Worm (Caenorhabditis elegans) whole organism, mixed stage, embryonic: ENCODE data around the gene K09D9.9.

Experiments
- M03D4.4 ChIP-seq: sonication (generic microtip); optimal IDR thresholded peaks from 2 replicates; lab custom pipeline; 2017; ENCODE audit warnings: mild to moderate bottlenecking, missing genetic modification characterization, missing compliant biosample characterization
- bed-3 ChIP-seq: fragments of 200-800 bp; sonication (Bioruptor generic); optimal IDR thresholded peaks from 3 replicates; lab custom pipeline; 2018; ENCODE audit warnings: mild to moderate bottlenecking, missing genetic modification characterization, moderate library complexity, missing compliant biosample characterization
- blmp-1 ChIP-seq: fragments of 150-350 bp; optimal IDR thresholded peaks from 2 replicates; lab custom pipeline; 2014; ENCODE audit warnings: missing biosample characterization, missing genetic modification characterization
- ceh-39 ChIP-seq: fragments of 150-350 bp; optimal IDR thresholded peaks from 2 replicates; lab custom pipeline; 2014; ENCODE audit warnings: missing biosample characterization, missing genetic modification characterization
- ceh-43 ChIP-seq: fragments of 200-800 bp; sonication (Bioruptor generic); optimal IDR thresholded peaks from 2 replicates; lab custom pipeline; 2018; ENCODE audit warnings: mild to moderate bottlenecking, missing genetic modification characterization, moderate library complexity, missing compliant biosample characterization
- ceh-83 ChIP-seq: fragments of 200-800 bp; sonication (Bioruptor generic); optimal IDR thresholded peaks from 2 replicates; lab custom pipeline; 2018; ENCODE audit warnings: mild to moderate bottlenecking, missing genetic modification characterization, missing compliant biosample characterization
- ces-1 ChIP-seq: fragments of 150-350 bp; optimal IDR thresholded peaks from 2 replicates; lab custom pipeline; 2014; ENCODE audit warnings: missing biosample characterization, missing genetic modification reagents, missing genetic modification characterization
- cnd-1 ChIP-seq: fragments of 200-800 bp; sonication (Bioruptor generic); optimal IDR thresholded peaks from 2 replicates; lab custom pipeline; 2018; ENCODE audit warnings: mild to moderate bottlenecking, missing genetic modification characterization, missing compliant biosample characterization
- drap-1 ChIP-seq: fragments of 200-800 bp; sonication (Bioruptor generic); optimal IDR thresholded peaks from 3 replicates; lab custom pipeline; 2018; ENCODE audit warnings: mild to moderate bottlenecking, missing genetic modification characterization, missing compliant biosample characterization
- elt-1 ChIP-seq: sonication (generic microtip); optimal IDR thresholded peaks from 2 replicates; lab custom pipeline; 2017; ENCODE audit warnings: missing genetic modification characterization, mild to moderate bottlenecking, missing compliant biosample characterization, antibody characterized with exemption, moderate library complexity, borderline replicate concordance; ENCODE audit not compliant: insufficient read depth
- elt-3 ChIP-seq: fragments of 150-350 bp; optimal IDR thresholded peaks from 2 replicates; lab custom pipeline; 2014; ENCODE audit warnings: missing biosample characterization, missing genetic modification characterization
- ham-2 ChIP-seq: fragments of 200-800 bp; sonication (Bioruptor generic); optimal IDR thresholded peaks from 2 replicates; lab custom pipeline; 2018; ENCODE audit warnings: mild to moderate bottlenecking, missing genetic modification characterization, missing compliant biosample characterization
- hlh-1 ChIP-seq: fragments of 150-350 bp; optimal IDR thresholded peaks from 2 replicates; lab custom pipeline; 2014; ENCODE audit warnings: missing biosample characterization, missing genetic modification reagents, missing genetic modification characterization
- lin-32 ChIP-seq: fragments of 200-800 bp; sonication (Bioruptor generic); optimal IDR thresholded peaks from 2 replicates; lab custom pipeline; 2018; ENCODE audit warnings: mild to moderate bottlenecking, missing genetic modification characterization, missing compliant biosample characterization
- lsy-2 ChIP-seq: fragments of 150-350 bp; optimal IDR thresholded peaks from 2 replicates; lab custom pipeline; 2014; ENCODE audit warnings: missing biosample characterization, missing genetic modification characterization
- mab-5 ChIP-seq: fragments of 150-350 bp; optimal IDR thresholded peaks from 2 replicates; lab custom pipeline; 2014; ENCODE audit warnings: missing biosample characterization, missing genetic modification characterization
- mep-1 ChIP-seq: fragments of 150-350 bp; optimal IDR thresholded peaks from 2 replicates; lab custom pipeline; 2017; ENCODE audit warnings: missing biosample characterization, missing genetic modification reagents, missing genetic modification characterization, inconsistent platforms
- mls-2 ChIP-seq: sonication (generic microtip); optimal IDR thresholded peaks from 2 replicates; lab custom pipeline; 2016; ENCODE audit warnings: mild to moderate bottlenecking, missing genetic modification characterization, moderate library complexity, missing compliant biosample characterization
- nhr-12 ChIP-seq: fragments of 150-350 bp; optimal IDR thresholded peaks from 2 replicates; lab custom pipeline; 2014; ENCODE audit warnings: missing biosample characterization, missing genetic modification characterization
- nhr-237 ChIP-seq: fragments of 150-350 bp; optimal IDR thresholded peaks from 2 replicates; lab custom pipeline; 2014; ENCODE audit warnings: missing biosample characterization, missing genetic modification characterization
- nhr-28 ChIP-seq: fragments of 150-350 bp; optimal IDR thresholded peaks from 2 replicates; lab custom pipeline; 2014; ENCODE audit warnings: missing biosample characterization, missing genetic modification characterization
- nhr-76 ChIP-seq: sonication (generic microtip); optimal IDR thresholded peaks from 2 replicates; lab custom pipeline; 2017; ENCODE audit warnings: missing biosample characterization, missing genetic modification characterization
- sem-2 ChIP-seq: fragments of 200-800 bp; sonication (Bioruptor generic); optimal IDR thresholded peaks from 2 replicates; lab custom pipeline; 2018; ENCODE audit warnings: mild to moderate bottlenecking, missing genetic modification characterization, missing compliant biosample characterization
- snpc-4 ChIP-seq: fragments of 150-350 bp; optimal IDR thresholded peaks from 2 replicates; lab custom pipeline; 2014; ENCODE audit warnings: missing biosample characterization, missing genetic modification characterization
- sptf-1 ChIP-seq: sonication (generic microtip); optimal IDR thresholded peaks from 2 replicates; lab custom pipeline; 2017; ENCODE audit warnings: mild to moderate bottlenecking, missing genetic modification characterization, moderate library complexity, missing compliant biosample characterization
- tbx-8 ChIP-seq: fragments of 200-800 bp; sonication (Bioruptor generic); optimal IDR thresholded peaks from 2 replicates; lab custom pipeline; 2018; ENCODE audit warnings: mild to moderate bottlenecking, missing genetic modification characterization, moderate library complexity, missing compliant biosample characterization
- unc-120 ChIP-seq: sonication (generic microtip); optimal IDR thresholded peaks from 2 replicates; lab custom pipeline; 2017; ENCODE audit warnings: missing genetic modification characterization, missing compliant biosample characterization; ENCODE audit not compliant: poor library complexity, severe bottlenecking
- unc-39 ChIP-seq: fragments of 150-350 bp; optimal IDR thresholded peaks from 2 replicates; lab custom pipeline; 2014; ENCODE audit warnings: missing biosample characterization, missing genetic modification characterization
- unc-62 ChIP-seq: fragments of 150-350 bp; optimal IDR thresholded peaks from 2 replicates; lab custom pipeline; 2014; ENCODE audit warnings: missing biosample characterization, missing genetic modification reagents, missing genetic modification characterization
- zip-8 ChIP-seq: fragments of 150-350 bp; optimal IDR thresholded peaks from 2 replicates; lab custom pipeline; 2014; ENCODE audit warnings: missing biosample characterization, missing genetic modification characterization
- ztf-11 ChIP-seq: fragments of 150-350 bp; optimal IDR thresholded peaks from 2 replicates; lab custom pipeline; 2014; ENCODE audit warnings: missing biosample characterization, missing genetic modification characterization

K09D9.9 gene

ce11 chrV:3957608-3958007 is 36.3 kb downstream of the K09D9.9 start, which contains the start of gene cyp-34A5:
cyp-34A5 (minus strand) TSS chrV:3957708.
- TF ChIP-seq cnd-1: no peak
- no peak for TF ChIP-seq bed-3 (GFP tag; lab: Kevin White, UChicago)
- no peak for TF ChIP-seq tbx-8 (GFP tag; lab: Kevin White, UChicago)
- no peak for TF ChIP-seq nhr-12 (tag; lab: Kevin White, UChicago)
- no peak for TF ChIP-seq unc-39 (tag; lab: Kevin White, UChicago)
- no peak for TF ChIP-seq nhr-237
- TF ChIP-seq unc-62 (GFP tag; lab: Kevin White, UChicago): no peak
- TF ChIP-seq mls-2 (tag; lab: Kevin White, UChicago): no peak
- no peak for TF ChIP-seq sptf-1
- TF ChIP-seq ham-2 (GFP tag; lab: Kevin White, UChicago): no peak
- no peak for TF ChIP-seq nhr-28 (tag; lab: Kevin White, UChicago)
- no peak for TF ChIP-seq elt-3 (tag; lab: Kevin White, UChicago)
- no peak for TF ChIP-seq snpc-4 (tag; lab: Kevin White, UChicago)
- no peak for TF ChIP-seq zip-8
- TF ChIP-seq mep-1 (tag; lab: Kevin White, UChicago): no peak
- TF ChIP-seq ceh-39 (tag; lab: Kevin White, UChicago): no peak
- no peak for TF ChIP-seq M03D4.4 (tag; lab: Kevin White, UChicago)
- TF ChIP-seq ztf-11: no peak
- TF ChIP-seq nhr-76: no peak
- TF ChIP-seq mab-5 (tag; lab: Kevin White, UChicago): no peak

- TF ChIP-seq ceh-83 (GFP tag; lab: Kevin White, UChicago) (no peak), mls-2 (tag; lab: Kevin White, UChicago) (no peak), elt-1 (tag; lab: Kevin White, UChicago) (no peak), lsy-2 (tag; lab: Kevin White, UChicago) (no peak), nhr-237 (no peak), drap-1 (GFP tag; lab: Kevin White, UChicago) (no peak), ham-2 (GFP tag; lab: Kevin White, UChicago) (no peak), sem-2 (GFP tag; lab: Kevin White, UChicago) (no peak), M03D4.4 (tag; lab: Kevin White, UChicago) (no peak), cnd-1 (no peak), lin-32 (GFP tag; lab: Kevin White, UChicago) (no peak), mep-1 (tag; lab: Kevin White, UChicago) (no peak), blmp-1 (tag; lab: Kevin White, UChicago) (no peak)
- TF ChIP-seq, all 35 proteins: peak for 0
These were observed 40.2 kb downstream of the K09D9.9 start, which contains the start of gene str-247 for ce11 chrV:3953739-3954138. str-247 (plus strand) TSS chrV:3954039.

- no peak for TF ChIP-seq zip-8
- no peak for TF ChIP-seq sptf-1
- no peak for TF ChIP-seq unc-62 (GFP tag; lab: Kevin White, UChicago)
- TF ChIP-seq mls-2 (tag; lab: Kevin White, UChicago): no peak
- TF ChIP-seq hlh-1: no peak
- TF ChIP-seq M03D4.4 (tag; lab: Kevin White, UChicago): no peak
- no peak for TF ChIP-seq drap-1 (GFP tag; lab: Kevin White, UChicago)
- TF ChIP-seq snpc-4 (tag; lab: Kevin White, UChicago): no peak
- no peak for TF ChIP-seq bed-3 (GFP tag; lab: Kevin White, UChicago)
These were observed 44.2 kb downstream of the K09D9.9 start, which contains the start of gene dach-1 for ce11 chrV:3949723-3950122. dach-1 (plus strand) TSS chrV:3950023.

ce11 chrV:3945053-3945452 is 48.9 kb downstream of the K09D9.9 start, which contains the start of gene cyp-35B3:
cyp-35B3 (plus strand) TSS chrV:3945353.
- TF ChIP-seq ces-1 (GFP tag; lab: Kevin White, UChicago) (no peak), nhr-12 (tag; lab: Kevin White, UChicago) (no peak), unc-39 (tag; lab: Kevin White, UChicago) (no peak), unc-62 (GFP tag; lab: Kevin White, UChicago) (no peak), ceh-83 (GFP tag; lab: Kevin White, UChicago) (no peak), ztf-11 (no peak), M03D4.4 (tag; lab: Kevin White, UChicago) (no peak), unc-120 (tag; lab: Kevin White, UChicago) (no peak), bed-3 (GFP tag; lab: Kevin White, UChicago) (no peak), lsy-2 (tag; lab: Kevin White, UChicago) (no peak), cnd-1 (no peak), tbx-8 (GFP tag; lab: Kevin White, UChicago) (no peak), hlh-1 (no peak), nhr-28 (tag; lab: Kevin White, UChicago) (no peak), mls-2 (tag; lab: Kevin White, UChicago) (no peak), ceh-43 (GFP tag; lab: Kevin White, UChicago) (no peak)
